Worm (Caenorhabditis elegans): ENCODE measurements around the gene acc-2.

Gene acc-2

ce11 chrIV:9007947-9008346 is 8.6 kb upstream of the acc-2 start:
- peak; percentile 25 for TF ChIP-seq rnt-1 (tag; optimal IDR thresholded peaks at IDR 0.05)
- TF ChIP-seq nhr-71 (tag; optimal IDR thresholded peaks at IDR 0.05), result peak; percentile 12
- TF ChIP-seq lin-15B (tag; optimal IDR thresholded peaks at IDR 0.05), result no peak
- peak; percentile 40 for TF ChIP-seq lin-14 (GFP tag; optimal IDR thresholded peaks at IDR 0.05)

- TF ChIP-seq lin-14 (GFP tag; optimal IDR thresholded peaks at IDR 0.05) (peak; percentile 5), elt-2 (tag; optimal IDR thresholded peaks at IDR 0.05) (peak; percentile 43), Y116A8C.19 (tag; optimal IDR thresholded peaks at IDR 0.05; ENCODE audit: borderline replicate concordance) (no peak), ceh-88 (GFP tag; IDR thresholded peaks at IDR 0.05) (no peak), grh-1 (GFP tag; IDR thresholded peaks at IDR 0.05) (no peak), pax-3 (tag; optimal IDR thresholded peaks at IDR 0.05) (no peak), efl-1 (optimal IDR thresholded peaks at IDR 0.05) (no peak), efl-1 (GFP tag; optimal IDR thresholded peaks at IDR 0.05 in 1 of 2) (peak in 1 of 2 experiments; percentile 71)
These were observed 6.3 kb upstream of the acc-2 start, which contains the start of gene C53D6.11 for ce11 chrIV:9010257-9010656. TSS of gene C53D6.11 (plus strand) at chrIV:9010584.

DNA sequence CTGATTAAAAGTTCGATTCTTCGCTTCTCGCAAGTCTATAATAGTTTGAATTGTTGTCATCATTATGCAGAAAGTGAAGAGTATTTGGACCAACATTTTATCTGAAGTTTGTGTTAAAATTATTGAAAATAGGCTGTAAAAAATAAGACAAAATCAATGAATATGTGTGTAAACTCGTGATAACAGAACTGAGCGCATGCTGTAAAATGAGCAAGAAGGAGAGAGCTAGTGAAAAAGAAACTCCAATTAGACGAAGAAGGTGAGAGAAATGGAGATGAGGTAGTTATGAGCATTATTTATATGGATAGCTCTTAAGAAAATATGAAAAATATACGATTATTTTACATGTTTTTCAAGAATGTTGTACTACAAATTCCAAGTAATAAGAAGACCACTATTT is 4.3 kb downstream of the acc-2 start, which contains the start of gene C53D6.4:
Gene C53D6.4 (minus strand): TSS at position 101 of the 400 bp plus-strand sequence.
- TF ChIP-seq irx-1 (tag; optimal IDR thresholded peaks at IDR 0.05) (no peak), elt-2 (tag; optimal IDR thresholded peaks at IDR 0.05) (no peak), ama-1 (optimal IDR thresholded peaks at IDR 0.05) (no peak), nhr-77 (tag; optimal IDR thresholded peaks at IDR 0.05) (no peak), snpc-4 (tag; optimal IDR thresholded peaks at IDR 0.05) (no peak), lin-35 (GFP tag; optimal IDR thresholded peaks at IDR 0.05) (no peak), nhr-12 (tag; optimal IDR thresholded peaks at IDR 0.05) (no peak), unc-86 (tag; optimal IDR thresholded peaks at IDR 0.05) (no peak), efl-3 (GFP tag; optimal IDR thresholded peaks at IDR 0.05) (no peak), nhr-76 (tag; optimal IDR thresholded peaks at IDR 0.05) (no peak)

ce11 chrIV:9021245-9021779 is 4.7 kb downstream of the acc-2 start:
- TF ChIP-seq ceh-82 (tag; optimal IDR thresholded peaks at IDR 0.05), result no peak
- peak; percentile 66 for TF ChIP-seq nhr-85 (tag)
- peak; percentile 3 for TF ChIP-seq xbp-1 (tag; optimal IDR thresholded peaks at IDR 0.05)
- peak; percentile 24 for TF ChIP-seq rnt-1 (tag; optimal IDR thresholded peaks at IDR 0.05)
- TF ChIP-seq nhr-20 (tag; optimal IDR thresholded peaks at IDR 0.05), result no peak
- no peak for TF ChIP-seq ztf-11 (tag; optimal IDR thresholded peaks at IDR 0.05)
- peak; percentile 40 to 51 for TF ChIP-seq efl-1 (optimal IDR thresholded peaks at IDR 0.05)
- TF ChIP-seq efl-1 (GFP tag; optimal IDR thresholded peaks at IDR 0.05 in 1 of 2), result peak; percentile 44 to 58
- no peak for TF ChIP-seq ces-1 (GFP tag; optimal IDR thresholded peaks at IDR 0.05)
- TF ChIP-seq alr-1 (tag; optimal IDR thresholded peaks at IDR 0.05; ENCODE audit: borderline replicate concordance), result no peak
- TF ChIP-seq C34B4.2 (tag; optimal IDR thresholded peaks at IDR 0.05), result no peak
- peak in 1 of 2 experiments; percentile 3 for TF ChIP-seq lin-35 (GFP tag; optimal IDR thresholded peaks at IDR 0.05)
- TF ChIP-seq swsn-7 (tag; optimal IDR thresholded peaks at IDR 0.05), result peak; percentile 10
- no peak for TF ChIP-seq blmp-1 (tag; optimal IDR thresholded peaks at IDR 0.05)
- peak; percentile 85 for TF ChIP-seq F16B12.6 (tag; optimal IDR thresholded peaks at IDR 0.05)
- TF ChIP-seq ceh-90 (tag; optimal IDR thresholded peaks at IDR 0.05), result no peak
- TF ChIP-seq mep-1 (tag; optimal IDR thresholded peaks at IDR 0.05), result peak; percentile 61
- TF ChIP-seq dpl-1 (GFP tag; optimal IDR thresholded peaks at IDR 0.05), result peak in 2 of 3 experiments; percentile 16 to 49
- TF ChIP-seq lin-15B (tag; optimal IDR thresholded peaks at IDR 0.05), result no peak

DNA sequence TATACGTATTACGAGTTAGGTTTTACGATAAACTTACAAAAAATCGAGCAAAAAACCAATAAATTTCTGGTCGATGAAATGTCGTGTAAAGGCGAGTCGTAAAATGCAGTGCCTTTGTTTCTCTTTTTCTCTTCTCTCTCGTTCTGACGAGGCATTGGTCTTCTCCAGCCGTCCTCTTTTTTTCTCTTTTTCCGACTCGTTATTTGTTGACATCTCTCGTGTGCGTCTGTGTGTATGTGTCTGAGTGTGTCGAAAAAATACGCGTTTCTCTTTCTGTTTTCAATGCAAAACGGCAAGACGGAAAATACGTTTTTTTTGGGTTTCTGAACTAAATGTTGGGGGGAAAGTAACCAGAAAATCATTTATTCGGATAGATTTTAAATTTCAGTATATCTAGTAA is 16.0 kb downstream of the acc-2 start, which contains the start of gene C53D6.6:
Gene C53D6.6 (minus strand): TSS at position 118 of the 400 bp plus-strand sequence.
- no peak for TF ChIP-seq nhr-85 (tag)
- peak; percentile 50 for TF ChIP-seq mep-1 (tag; optimal IDR thresholded peaks at IDR 0.05)
- TF ChIP-seq dpl-1 (GFP tag; optimal IDR thresholded peaks at IDR 0.05), result peak in 1 of 3 experiments; percentile 2
- TF ChIP-seq efl-1 (optimal IDR thresholded peaks at IDR 0.05), result peak; percentile 5 to 17
- TF ChIP-seq efl-1 (GFP tag; optimal IDR thresholded peaks at IDR 0.05 in 1 of 2), result no peak
- no peak for TF ChIP-seq fkh-10 (GFP tag; optimal IDR thresholded peaks at IDR 0.05)
- TF ChIP-seq F16B12.6 (tag; optimal IDR thresholded peaks at IDR 0.05), result peak; percentile 4
- peak; percentile 71 for TF ChIP-seq blmp-1 (tag; optimal IDR thresholded peaks at IDR 0.05)
- TF ChIP-seq zip-4 (GFP tag; optimal IDR thresholded peaks at IDR 0.05), result no peak
- TF ChIP-seq ceh-8 (GFP tag; optimal IDR thresholded peaks at IDR 0.05), result no peak
- no peak for TF ChIP-seq ets-5 (GFP tag; IDR thresholded peaks at IDR 0.05)
- TF ChIP-seq nhr-237 (tag; optimal IDR thresholded peaks at IDR 0.05), result no peak

All from whole organism, L1 larva.